Worm (Caenorhabditis elegans) whole organism, L4 larva: ENCODE results near the gene acdh-12.

Experiments used
- D1046.2 ChIP-seq: fragments of 200-800 bp; sonication (Bioruptor generic); IDR thresholded peaks from 2 replicates; pipeline ENCODE4 v1.3.6; 2022; ENCODE audit warnings: missing genetic modification characterization, missing compliant biosample characterization
- F37D6.2 ChIP-seq: sonication (generic microtip); optimal IDR thresholded peaks from 2 replicates; lab custom pipeline; 2016; ENCODE audit warnings: mild to moderate bottlenecking, missing genetic modification characterization, missing compliant biosample characterization
- F44E2.7 ChIP-seq: fragments of 200-800 bp; sonication (Bioruptor generic); IDR thresholded peaks from 2 replicates; pipeline ENCODE4 v2.1.2; 2022; ENCODE audit warnings: missing genetic modification characterization, missing compliant biosample characterization
- F49E8.2 ChIP-seq: sonication (generic microtip); optimal IDR thresholded peaks from 2 replicates; lab custom pipeline; 2016; ENCODE audit warnings: missing compliant biosample characterization, mild to moderate bottlenecking, missing genetic modification characterization, borderline replicate concordance
- R02D3.7 ChIP-seq: fragments of 150-350 bp; sonication (generic microtip); optimal IDR thresholded peaks from 3 replicates; lab custom pipeline; 2014; ENCODE audit warnings: missing biosample characterization, missing genetic modification characterization
- T20F7.1 ChIP-seq: fragments of 200-800 bp; sonication (Bioruptor generic); optimal IDR thresholded peaks from 2 replicates; lab custom pipeline; 2018; ENCODE audit warnings: mild to moderate bottlenecking, missing genetic modification characterization, missing compliant biosample characterization
- T26A8.4 ChIP-seq: fragments of 200-800 bp; sonication (Bioruptor generic); IDR thresholded peaks from 2 replicates; pipeline ENCODE4 v1.3.6; 2022; ENCODE audit warnings: missing genetic modification characterization, missing compliant biosample characterization
- Y105C5A.15 ChIP-seq: fragments of 200-800 bp; sonication (Bioruptor generic); IDR thresholded peaks from 2 replicates; pipeline ENCODE4 v1.3.6; 2022; ENCODE audit warnings: missing genetic modification characterization, missing compliant biosample characterization
- ZK546.5 ChIP-seq, 2 experiments: sonication (generic microtip); optimal IDR thresholded peaks; 2 replicates each; lab custom pipeline; 2017; ENCODE audit warnings: missing biosample characterization in 2 of 2, missing genetic modification characterization in 2 of 2
- ama-1 ChIP-seq: fragments of 150-350 bp; optimal IDR thresholded peaks from 2 replicates; lab custom pipeline; 2014; ENCODE audit warnings: inconsistent platforms, mixed read lengths
- attf-4 ChIP-seq: sonication (generic microtip); optimal IDR thresholded peaks from 3 replicates; lab custom pipeline; 2017; ENCODE audit warnings: missing biosample characterization, missing genetic modification characterization
- ceh-20 ChIP-seq: fragments of 200-800 bp; sonication (Bioruptor generic); IDR thresholded peaks from 2 replicates; pipeline ENCODE4 v1.3.6; 2022; ENCODE audit warnings: missing genetic modification reagents, missing genetic modification characterization, missing compliant biosample characterization
- ceh-82 ChIP-seq: sonication (generic microtip); optimal IDR thresholded peaks from 2 replicates; lab custom pipeline; 2017; ENCODE audit warnings: missing biosample characterization, missing genetic modification characterization
- ces-1 ChIP-seq: fragments of 150-350 bp; sonication (generic microtip); optimal IDR thresholded peaks from 4 replicates; lab custom pipeline; 2014; ENCODE audit warnings: missing biosample characterization, missing genetic modification reagents, missing genetic modification characterization
- daf-12 ChIP-seq: fragments of 150-350 bp; optimal IDR thresholded peaks from 2 replicates; lab custom pipeline; 2014; ENCODE audit warnings: missing biosample characterization, missing genetic modification reagents, missing genetic modification characterization
- daf-16 ChIP-seq, 3 experiments: sonication (generic microtip); optimal IDR thresholded peaks; 2 replicates each; lab custom pipeline; 2016 to 2017; ENCODE audit warnings: missing genetic modification characterization in 3 of 3, missing genetic modification reagents in 3 of 3, mild to moderate bottlenecking in 2 of 3, missing compliant biosample characterization in 2 of 3, missing biosample characterization in 1 of 3, moderate library complexity in 1 of 3
- daf-8 ChIP-seq: fragments of 200-800 bp; sonication (Bioruptor generic); IDR thresholded peaks from 2 replicates; pipeline ENCODE4 v1.3.6; 2022; ENCODE audit warnings: missing genetic modification characterization, missing compliant biosample characterization
- dmd-6 ChIP-seq: fragments of 200-800 bp; sonication (Bioruptor generic); IDR thresholded peaks from 2 replicates; pipeline ENCODE4 v1.3.6; 2022; ENCODE audit warnings: missing genetic modification reagents, missing genetic modification characterization, missing compliant biosample characterization
- dmd-8 ChIP-seq: fragments of 200-800 bp; sonication (Bioruptor generic); IDR thresholded peaks from 2 replicates; pipeline ENCODE4 v1.3.6; 2022; ENCODE audit warnings: missing genetic modification characterization, missing compliant biosample characterization
- dmd-9 ChIP-seq: fragments of 200-800 bp; sonication (Bioruptor generic); IDR thresholded peaks from 2 replicates; pipeline ENCODE4 v1.3.6; 2022; ENCODE audit warnings: missing genetic modification reagents, missing genetic modification characterization, missing compliant biosample characterization
- duxl-1 ChIP-seq: sonication (generic microtip); optimal IDR thresholded peaks from 2 replicates; lab custom pipeline; 2016; ENCODE audit warnings: mild to moderate bottlenecking, missing genetic modification characterization, moderate library complexity, missing compliant biosample characterization; ENCODE audit not compliant: poor library complexity
- dve-1 ChIP-seq: sonication (generic microtip); optimal IDR thresholded peaks from 2 replicates; lab custom pipeline; 2017; ENCODE audit warnings: antibody characterized with exemption, mild to moderate bottlenecking, missing genetic modification characterization, missing compliant biosample characterization; ENCODE audit not compliant: insufficient read depth
- egl-27 ChIP-seq: sonication (generic microtip); optimal IDR thresholded peaks from 3 replicates; lab custom pipeline; 2017; ENCODE audit warnings: missing biosample characterization, missing genetic modification reagents, missing genetic modification characterization
- egl-43 ChIP-seq: fragments of 200-800 bp; sonication (Bioruptor generic); IDR thresholded peaks from 2 replicates; pipeline ENCODE4 v1.3.6; 2022; ENCODE audit warnings: missing genetic modification reagents, missing genetic modification characterization, missing compliant biosample characterization
- hlh-11 ChIP-seq: fragments of 200-800 bp; sonication (Bioruptor generic); optimal IDR thresholded peaks from 2 replicates; lab custom pipeline; 2018; ENCODE audit warnings: mild to moderate bottlenecking, missing genetic modification characterization, missing compliant biosample characterization
- hmg-1.1 ChIP-seq: fragments of 200-800 bp; sonication (Bioruptor generic); IDR thresholded peaks from 2 replicates; pipeline ENCODE4 v1.3.6; 2022; ENCODE audit warnings: missing genetic modification reagents, missing genetic modification characterization, missing compliant biosample characterization
- lin-1 ChIP-seq: fragments of 200-800 bp; sonication (Bioruptor generic); IDR thresholded peaks from 2 replicates; pipeline ENCODE4 v1.3.6; 2022; ENCODE audit warnings: missing genetic modification reagents, missing genetic modification characterization, missing compliant biosample characterization
- lin-38 ChIP-seq: fragments of 200-800 bp; sonication (Bioruptor generic); IDR thresholded peaks from 2 replicates; pipeline ENCODE4 v1.3.6; 2022; ENCODE audit warnings: missing genetic modification reagents, missing genetic modification characterization, missing compliant biosample characterization
- lir-3 ChIP-seq: sonication (generic microtip); optimal IDR thresholded peaks from 2 replicates; lab custom pipeline; 2016; ENCODE audit warnings: mild to moderate bottlenecking, missing genetic modification characterization, missing compliant biosample characterization
- lsy-2 ChIP-seq, 2 experiments: fragments of 150-350 bp in 1 of 2; sonication (generic microtip) in 1 of 2; optimal IDR thresholded peaks; 2 replicates each; lab custom pipeline; 2014 to 2017; ENCODE audit warnings: missing biosample characterization in 2 of 2, missing genetic modification characterization in 2 of 2
- mdt-29 ChIP-seq: fragments of 200-800 bp; sonication (Bioruptor generic); IDR thresholded peaks from 2 replicates; pipeline ENCODE4 v1.3.6; 2022; ENCODE audit warnings: missing genetic modification reagents, missing genetic modification characterization, missing compliant biosample characterization
- mes-2 ChIP-seq: sonication (generic microtip); optimal IDR thresholded peaks from 2 replicates; lab custom pipeline; 2016; ENCODE audit warnings: missing genotype, mild to moderate bottlenecking, missing genetic modification characterization, missing compliant biosample characterization; ENCODE audit not compliant: poor library complexity, severe bottlenecking
- mxl-2 ChIP-seq: fragments of 200-800 bp; sonication (Bioruptor generic); conservative IDR thresholded peaks from 2 replicates; pipeline ENCODE4 v1.3.6; 2022; ENCODE audit warnings: missing genetic modification reagents, missing genetic modification characterization, missing compliant biosample characterization
- nhr-111 ChIP-seq: fragments of 200-800 bp; sonication (Bioruptor generic); optimal IDR thresholded peaks from 2 replicates; lab custom pipeline; 2018; ENCODE audit warnings: mild to moderate bottlenecking, missing genetic modification characterization, missing compliant biosample characterization
- nhr-28 ChIP-seq: fragments of 150-350 bp; optimal IDR thresholded peaks from 2 replicates; lab custom pipeline; 2014; ENCODE audit warnings: missing biosample characterization, missing genetic modification characterization
- nhr-6 ChIP-seq: fragments of 150-350 bp; optimal IDR thresholded peaks from 2 replicates; lab custom pipeline; 2014; ENCODE audit warnings: missing biosample characterization, missing genetic modification characterization
- pha-4 ChIP-seq, 2 experiments: fragments of 150-350 bp in 1 of 2; fragments of 200-800 bp in 1 of 2; sonication (Bioruptor generic) in 1 of 2; IDR thresholded peaks in 1 of 2; optimal IDR thresholded peaks in 1 of 2; 2 replicates each; pipeline versions ENCODE4 v1.3.6 to Lab custom; 2014 to 2022; ENCODE audit warnings: missing genetic modification characterization in 2 of 2, missing genetic modification reagents in 2 of 2, missing biosample characterization in 1 of 2, missing compliant biosample characterization in 1 of 2
- pqm-1 ChIP-seq: sonication (generic microtip); optimal IDR thresholded peaks from 2 replicates; lab custom pipeline; 2017; ENCODE audit warnings: missing biosample characterization, missing genetic modification characterization
- saeg-2 ChIP-seq: fragments of 200-800 bp; sonication (Bioruptor generic); IDR thresholded peaks from 2 replicates; pipeline ENCODE4 v1.3.6; 2022; ENCODE audit warnings: missing genetic modification reagents, missing genetic modification characterization, missing compliant biosample characterization
- sdz-12 ChIP-seq: fragments of 200-800 bp; sonication (Bioruptor generic); optimal IDR thresholded peaks from 2 replicates; lab custom pipeline; 2018; ENCODE audit warnings: mild to moderate bottlenecking, missing genetic modification characterization, missing compliant biosample characterization
- skn-1 ChIP-seq: fragments of 150-350 bp; optimal IDR thresholded peaks from 2 replicates; lab custom pipeline; 2014; ENCODE audit warnings: missing biosample characterization, missing genetic modification characterization
- spr-3 ChIP-seq: fragments of 200-800 bp; sonication (Bioruptor generic); optimal IDR thresholded peaks from 2 replicates; lab custom pipeline; 2018; ENCODE audit warnings: mild to moderate bottlenecking, missing genetic modification characterization, missing compliant biosample characterization
- unc-130 ChIP-seq: sonication (generic microtip); optimal IDR thresholded peaks from 2 replicates; lab custom pipeline; 2016; ENCODE audit warnings: missing genetic modification reagents, missing genetic modification characterization, missing compliant biosample characterization
- unc-39 ChIP-seq: sonication (generic microtip); optimal IDR thresholded peaks from 2 replicates; lab custom pipeline; 2017; ENCODE audit warnings: missing biosample characterization, missing genetic modification characterization
- unc-62 ChIP-seq, 3 experiments: fragments of 150-350 bp in 1 of 3; sonication (generic microtip); optimal IDR thresholded peaks in 2 of 3; peaks in 1 of 3; 1 replicate in 1 of 3; 2 replicates in 2 of 3; lab custom pipeline; 2014 to 2017; ENCODE audit warnings: missing biosample characterization in 3 of 3, missing genetic modification characterization in 3 of 3, missing genetic modification reagents in 3 of 3, missing genotype in 1 of 3
- zfp-3 ChIP-seq: fragments of 200-800 bp; sonication (Bioruptor generic); conservative IDR thresholded peaks from 2 replicates; pipeline ENCODE4 v1.3.6; 2022; ENCODE audit warnings: missing genetic modification reagents, missing genetic modification characterization, missing compliant biosample characterization
- zip-11 ChIP-seq: fragments of 200-800 bp; sonication (Bioruptor generic); IDR thresholded peaks from 2 replicates; pipeline ENCODE4 v1.3.6; 2022; ENCODE audit warnings: missing genetic modification characterization, missing compliant biosample characterization
- ztf-7 ChIP-seq: fragments of 150-350 bp; optimal IDR thresholded peaks from 2 replicates; lab custom pipeline; 2014; ENCODE audit warnings: missing biosample characterization, missing genetic modification characterization

Gene acdh-12

DNA sequence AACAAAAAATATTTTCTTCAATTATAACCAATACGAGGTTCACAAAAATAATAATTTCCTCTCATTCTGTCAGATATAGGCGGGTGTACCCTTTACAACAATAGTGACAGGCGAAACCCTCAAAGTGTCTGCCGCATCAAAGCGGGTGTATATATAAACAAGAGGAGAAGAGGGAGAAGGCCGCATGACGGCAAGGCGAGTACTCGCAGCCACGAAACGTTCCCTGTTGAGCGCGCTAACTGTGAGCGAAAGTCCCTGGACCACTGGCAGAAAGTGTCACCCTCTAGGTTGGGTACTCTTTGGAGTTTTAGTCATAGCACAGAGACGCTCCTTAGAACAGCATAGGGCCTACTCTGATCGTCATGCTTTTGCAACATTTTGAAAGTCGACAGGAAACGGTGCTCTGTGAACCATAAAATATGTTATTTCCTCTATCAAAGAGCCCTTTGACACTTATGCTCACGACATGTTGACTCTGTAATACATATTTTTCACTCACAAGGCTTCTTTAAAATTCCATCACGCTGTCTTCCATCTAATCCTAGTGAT lies 4.7 kb upstream of the acdh-12 start, which contains the start of gene pcrg-1 (continued):
- no peak for TF ChIP-seq pqm-1 (tag; lab: Kevin White, UChicago)
- TF ChIP-seq nhr-6 (tag; lab: Kevin White, UChicago), result peak; percentile 77
- peak; percentile 73 for TF ChIP-seq F49E8.2 (tag; lab: Kevin White, UChicago)
- no peak for TF ChIP-seq sdz-12 (GFP tag; lab: Kevin White, UChicago)
- 0 out of 2 replicates have a peak, but pooled peaks have one; percentile 12 for TF ChIP-seq mxl-2 (GFP tag; lab: Robert Waterston, UW)
- peak; percentile 79 for TF ChIP-seq ceh-20
- TF ChIP-seq dmd-9 (GFP tag; lab: Robert Waterston, UW), result peak; percentile 78; the same call in 1 of the 2 replicates
- peak; percentile 97 for TF ChIP-seq egl-43 (GFP tag; lab: Robert Waterston, UW)
- TF ChIP-seq T20F7.1 (GFP tag; lab: Kevin White, UChicago), result peak; percentile 35
- peak; percentile 89 for TF ChIP-seq saeg-2 (GFP tag; lab: Robert Waterston, UW)
- TF ChIP-seq zfp-3 (GFP tag; lab: Robert Waterston, UW), result peak; percentile 51; the same call in 1 of the 2 replicates
- TF ChIP-seq unc-62 (GFP tag; optimal IDR thresholded peaks at IDR 0.05 in 1 of 2; lab: Kevin White, UChicago), result peak in 1 of 2 experiments; percentile 81
- TF ChIP-seq unc-62 (tag; optimal IDR thresholded peaks at IDR 0.05; lab: Kevin White, UChicago), result no peak
- TF ChIP-seq dmd-8 (GFP tag; lab: Robert Waterston, UW), result peak; percentile 94
- peak; percentile 47 for TF ChIP-seq unc-130 (GFP tag; lab: Kevin White, UChicago)
- TF ChIP-seq nhr-111 (GFP tag; lab: Kevin White, UChicago), result peak; percentile 76
- peak; percentile 84 for TF ChIP-seq lin-38
- peak; percentile 90 for TF ChIP-seq Y105C5A.15 (GFP tag; lab: Robert Waterston, UW)
- peak; percentile 57 for TF ChIP-seq dve-1
- peak; percentile 66 for TF ChIP-seq lin-1 (GFP tag; lab: Robert Waterston, UW)
- TF ChIP-seq skn-1, result no peak
- peak; percentile 66 for TF ChIP-seq zip-11 (GFP tag; lab: Robert Waterston, UW)
- peak; percentile 97 for TF ChIP-seq hmg-1.1 (GFP tag; lab: Robert Waterston, UW)
- TF ChIP-seq mdt-29 (GFP tag; lab: Robert Waterston, UW), result peak; percentile 80
- peak; percentile 59 for TF ChIP-seq spr-3 (GFP tag; lab: Kevin White, UChicago)
- TF ChIP-seq R02D3.7 (tag; lab: Kevin White, UChicago), result no peak
- peak; percentile 91 for TF ChIP-seq T26A8.4 (GFP tag; lab: Robert Waterston, UW)
- TF ChIP-seq egl-27, result no peak
- no peak for TF ChIP-seq ama-1 (lab: Kevin White, UChicago)
- no peak for TF ChIP-seq ZK546.5 (tag; optimal IDR thresholded peaks at IDR 0.05; lab: Kevin White, UChicago)
- TF ChIP-seq dmd-6 (GFP tag; lab: Robert Waterston, UW), result peak; percentile 55
- TF ChIP-seq hlh-11, result peak; percentile 74
- peak; percentile 73; the same call in 1 of the 2 replicates for TF ChIP-seq daf-8
- peak; percentile 70 for TF ChIP-seq lir-3 (tag; lab: Kevin White, UChicago)
- TF ChIP-seq nhr-28, result no peak
- peak; percentile 90; the same call in 1 of the 2 replicates for TF ChIP-seq D1046.2 (GFP tag; lab: Robert Waterston, UW)
- peak in 1 of 2 experiments; percentile 69 for TF ChIP-seq lsy-2 (tag; optimal IDR thresholded peaks at IDR 0.05; lab: Kevin White, UChicago)
- TF ChIP-seq pha-4 (GFP tag; IDR thresholded peaks at IDR 0.05; lab: Robert Waterston, UW), result peak; percentile 89
- peak; percentile 42 for TF ChIP-seq pha-4 (tag; optimal IDR thresholded peaks at IDR 0.05; lab: Kevin White, UChicago)
- peak; percentile 57 for TF ChIP-seq ztf-7 (tag; lab: Kevin White, UChicago)
- no peak for TF ChIP-seq daf-12 (tag; lab: Kevin White, UChicago)
- no peak for TF ChIP-seq ceh-82 (tag; lab: Kevin White, UChicago)
- TF ChIP-seq attf-4 (tag; lab: Kevin White, UChicago), result no peak
- no peak for TF ChIP-seq ces-1 (GFP tag; lab: Kevin White, UChicago)
- TF ChIP-seq F37D6.2 (tag; lab: Kevin White, UChicago), result peak; percentile 29
- TF ChIP-seq mes-2 (tag; lab: Kevin White, UChicago), result peak; percentile 73
- TF ChIP-seq unc-39 (tag; lab: Kevin White, UChicago), result no peak
- peak; percentile 81 to 87 for TF ChIP-seq daf-16 (GFP tag; optimal IDR thresholded peaks at IDR 0.05; lab: Kevin White, UChicago)
- peak; percentile 60 for TF ChIP-seq daf-16 (tag; optimal IDR thresholded peaks at IDR 0.05; lab: Kevin White, UChicago)
- TF ChIP-seq F44E2.7 (GFP tag; lab: Robert Waterston, UW), result peak; percentile 55; the same call in 1 of the 2 replicates
- TF ChIP-seq duxl-1 (tag; lab: Kevin White, UChicago), result no peak
